Worm (Caenorhabditis elegans) whole organism, mixed stage, embryonic: ENCODE data around the gene srxa-13.

Experiments
- bed-3 ChIP-seq: fragments of 200-800 bp; sonication (Bioruptor generic); optimal IDR thresholded peaks from 3 replicates; lab custom pipeline; 2018; ENCODE audit warnings: mild to moderate bottlenecking, missing genetic modification characterization, moderate library complexity, missing compliant biosample characterization
- blmp-1 ChIP-seq: fragments of 150-350 bp; optimal IDR thresholded peaks from 2 replicates; lab custom pipeline; 2014; ENCODE audit warnings: missing biosample characterization, missing genetic modification characterization
- ceh-39 ChIP-seq: fragments of 150-350 bp; optimal IDR thresholded peaks from 2 replicates; lab custom pipeline; 2014; ENCODE audit warnings: missing biosample characterization, missing genetic modification characterization
- ceh-43 ChIP-seq: fragments of 200-800 bp; sonication (Bioruptor generic); optimal IDR thresholded peaks from 2 replicates; lab custom pipeline; 2018; ENCODE audit warnings: mild to moderate bottlenecking, missing genetic modification characterization, moderate library complexity, missing compliant biosample characterization
- ceh-83 ChIP-seq: fragments of 200-800 bp; sonication (Bioruptor generic); optimal IDR thresholded peaks from 2 replicates; lab custom pipeline; 2018; ENCODE audit warnings: mild to moderate bottlenecking, missing genetic modification characterization, missing compliant biosample characterization
- ces-1 ChIP-seq: fragments of 150-350 bp; optimal IDR thresholded peaks from 2 replicates; lab custom pipeline; 2014; ENCODE audit warnings: missing biosample characterization, missing genetic modification reagents, missing genetic modification characterization
- cnd-1 ChIP-seq: fragments of 200-800 bp; sonication (Bioruptor generic); optimal IDR thresholded peaks from 2 replicates; lab custom pipeline; 2018; ENCODE audit warnings: mild to moderate bottlenecking, missing genetic modification characterization, missing compliant biosample characterization
- drap-1 ChIP-seq: fragments of 200-800 bp; sonication (Bioruptor generic); optimal IDR thresholded peaks from 3 replicates; lab custom pipeline; 2018; ENCODE audit warnings: mild to moderate bottlenecking, missing genetic modification characterization, missing compliant biosample characterization
- elt-1 ChIP-seq: sonication (generic microtip); optimal IDR thresholded peaks from 2 replicates; lab custom pipeline; 2017; ENCODE audit warnings: missing genetic modification characterization, mild to moderate bottlenecking, missing compliant biosample characterization, antibody characterized with exemption, moderate library complexity, borderline replicate concordance; ENCODE audit not compliant: insufficient read depth
- elt-3 ChIP-seq: fragments of 150-350 bp; optimal IDR thresholded peaks from 2 replicates; lab custom pipeline; 2014; ENCODE audit warnings: missing biosample characterization, missing genetic modification characterization
- flh-1 ChIP-seq: fragments of 200-800 bp; sonication (Bioruptor generic); optimal IDR thresholded peaks from 2 replicates; lab custom pipeline; 2018; ENCODE audit warnings: mild to moderate bottlenecking, missing genetic modification characterization, moderate library complexity, missing compliant biosample characterization
- ham-2 ChIP-seq: fragments of 200-800 bp; sonication (Bioruptor generic); optimal IDR thresholded peaks from 2 replicates; lab custom pipeline; 2018; ENCODE audit warnings: mild to moderate bottlenecking, missing genetic modification characterization, missing compliant biosample characterization
- hlh-1 ChIP-seq: fragments of 150-350 bp; optimal IDR thresholded peaks from 2 replicates; lab custom pipeline; 2014; ENCODE audit warnings: missing biosample characterization, missing genetic modification reagents, missing genetic modification characterization
- lin-13 ChIP-seq: fragments of 150-350 bp; optimal IDR thresholded peaks from 2 replicates; lab custom pipeline; 2014; ENCODE audit warnings: missing biosample characterization, missing genetic modification characterization
- lin-32 ChIP-seq: fragments of 200-800 bp; sonication (Bioruptor generic); optimal IDR thresholded peaks from 2 replicates; lab custom pipeline; 2018; ENCODE audit warnings: mild to moderate bottlenecking, missing genetic modification characterization, missing compliant biosample characterization
- lsy-2 ChIP-seq: fragments of 150-350 bp; optimal IDR thresholded peaks from 2 replicates; lab custom pipeline; 2014; ENCODE audit warnings: missing biosample characterization, missing genetic modification characterization
- mab-5 ChIP-seq: fragments of 150-350 bp; optimal IDR thresholded peaks from 2 replicates; lab custom pipeline; 2014; ENCODE audit warnings: missing biosample characterization, missing genetic modification characterization
- nhr-12 ChIP-seq: fragments of 150-350 bp; optimal IDR thresholded peaks from 2 replicates; lab custom pipeline; 2014; ENCODE audit warnings: missing biosample characterization, missing genetic modification characterization
- nhr-2 ChIP-seq: fragments of 150-350 bp; optimal IDR thresholded peaks from 2 replicates; lab custom pipeline; 2014; ENCODE audit warnings: missing biosample characterization, missing genetic modification characterization
- nhr-237 ChIP-seq: fragments of 150-350 bp; optimal IDR thresholded peaks from 2 replicates; lab custom pipeline; 2014; ENCODE audit warnings: missing biosample characterization, missing genetic modification characterization
- nhr-28 ChIP-seq: fragments of 150-350 bp; optimal IDR thresholded peaks from 2 replicates; lab custom pipeline; 2014; ENCODE audit warnings: missing biosample characterization, missing genetic modification characterization
- nhr-76 ChIP-seq: sonication (generic microtip); optimal IDR thresholded peaks from 2 replicates; lab custom pipeline; 2017; ENCODE audit warnings: missing biosample characterization, missing genetic modification characterization
- pha-4 ChIP-seq: fragments of 150-350 bp; optimal IDR thresholded peaks from 2 replicates; lab custom pipeline; 2018; ENCODE audit warnings: missing biosample characterization, missing genetic modification reagents, missing genetic modification characterization
- sem-2 ChIP-seq: fragments of 200-800 bp; sonication (Bioruptor generic); optimal IDR thresholded peaks from 2 replicates; lab custom pipeline; 2018; ENCODE audit warnings: mild to moderate bottlenecking, missing genetic modification characterization, missing compliant biosample characterization
- snpc-4 ChIP-seq: fragments of 150-350 bp; optimal IDR thresholded peaks from 2 replicates; lab custom pipeline; 2014; ENCODE audit warnings: missing biosample characterization, missing genetic modification characterization
- sptf-1 ChIP-seq: sonication (generic microtip); optimal IDR thresholded peaks from 2 replicates; lab custom pipeline; 2017; ENCODE audit warnings: mild to moderate bottlenecking, missing genetic modification characterization, moderate library complexity, missing compliant biosample characterization
- tbx-8 ChIP-seq: fragments of 200-800 bp; sonication (Bioruptor generic); optimal IDR thresholded peaks from 2 replicates; lab custom pipeline; 2018; ENCODE audit warnings: mild to moderate bottlenecking, missing genetic modification characterization, moderate library complexity, missing compliant biosample characterization
- unc-120 ChIP-seq: sonication (generic microtip); optimal IDR thresholded peaks from 2 replicates; lab custom pipeline; 2017; ENCODE audit warnings: missing genetic modification characterization, missing compliant biosample characterization; ENCODE audit not compliant: poor library complexity, severe bottlenecking
- unc-39 ChIP-seq: fragments of 150-350 bp; optimal IDR thresholded peaks from 2 replicates; lab custom pipeline; 2014; ENCODE audit warnings: missing biosample characterization, missing genetic modification characterization
- unc-62 ChIP-seq: fragments of 150-350 bp; optimal IDR thresholded peaks from 2 replicates; lab custom pipeline; 2014; ENCODE audit warnings: missing biosample characterization, missing genetic modification reagents, missing genetic modification characterization
- zip-8 ChIP-seq: fragments of 150-350 bp; optimal IDR thresholded peaks from 2 replicates; lab custom pipeline; 2014; ENCODE audit warnings: missing biosample characterization, missing genetic modification characterization

srxa-13 gene

DNA sequence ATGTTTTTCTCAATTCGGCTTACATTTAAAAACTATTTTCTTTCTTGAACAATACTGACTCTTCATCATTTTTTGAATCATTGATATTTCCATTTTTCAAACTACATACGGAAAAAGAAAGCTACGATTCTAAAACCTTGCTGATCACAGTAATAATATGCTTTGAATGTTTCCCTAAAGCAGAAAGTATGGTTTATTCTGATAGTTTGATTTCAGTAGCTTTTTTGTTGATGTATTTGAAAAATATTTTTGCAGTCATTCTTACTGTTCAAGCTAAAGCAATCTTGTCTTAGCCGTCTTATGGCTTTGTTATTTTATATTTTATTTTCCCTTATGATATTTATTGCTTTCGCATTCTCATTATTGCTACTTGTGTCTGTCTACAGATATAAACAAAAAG lies at the start of gene srxa-13:
Gene srxa-13 (plus strand): TSS at position 301 of the 400 bp plus-strand sequence.
- TF ChIP-seq ces-1 (GFP tag; lab: Kevin White, UChicago), result no peak
- TF ChIP-seq hlh-1 (tag; lab: Kevin White, UChicago), result no peak
- TF ChIP-seq cnd-1, result no peak
- no peak for TF ChIP-seq sptf-1 (tag; lab: Kevin White, UChicago)
- TF ChIP-seq elt-1 (tag; lab: Kevin White, UChicago), result no peak
- TF ChIP-seq nhr-2 (tag; lab: Kevin White, UChicago), result no peak
- TF ChIP-seq unc-39 (tag; lab: Kevin White, UChicago), result no peak
- TF ChIP-seq nhr-28 (tag; lab: Kevin White, UChicago), result no peak

DNA sequence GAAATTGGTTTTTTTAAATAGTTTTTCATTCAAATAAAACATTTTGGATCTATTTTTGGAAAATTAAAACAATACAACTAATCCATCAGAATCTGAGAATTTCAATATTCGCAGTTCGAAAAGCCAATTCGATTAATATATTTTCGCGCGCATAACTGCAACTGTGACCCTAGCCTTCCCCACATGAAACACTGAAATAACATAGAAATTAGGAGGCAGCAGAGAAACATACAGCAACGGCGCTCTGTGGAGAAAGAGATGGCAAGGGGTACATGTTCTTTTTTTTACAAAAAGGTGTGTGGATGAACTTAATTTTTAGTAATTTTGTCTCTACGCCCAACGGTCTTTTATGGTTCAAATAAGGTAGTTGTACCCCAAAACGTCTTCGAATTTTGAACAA lies 49.4 kb upstream of the srxa-13 start:
- TF ChIP-seq nhr-28 (tag; lab: Kevin White, UChicago) (no peak), hlh-1 (tag; lab: Kevin White, UChicago) (peak; percentile 3)

- no peak for TF ChIP-seq mab-5 (tag; lab: Kevin White, UChicago)
- TF ChIP-seq ces-1 (GFP tag; lab: Kevin White, UChicago), result no peak
- TF ChIP-seq elt-1 (tag; lab: Kevin White, UChicago), result no peak
- no peak for TF ChIP-seq drap-1 (GFP tag; lab: Kevin White, UChicago)
- no peak for TF ChIP-seq hlh-1 (tag; lab: Kevin White, UChicago)
- TF ChIP-seq unc-39 (tag; lab: Kevin White, UChicago), result no peak
- no peak for TF ChIP-seq ceh-43 (GFP tag; lab: Kevin White, UChicago)
- no peak for TF ChIP-seq bed-3
- no peak for TF ChIP-seq zip-8 (tag; lab: Kevin White, UChicago)
- no peak for TF ChIP-seq snpc-4 (tag; lab: Kevin White, UChicago)
- TF ChIP-seq nhr-237 (tag; lab: Kevin White, UChicago), result no peak
- TF ChIP-seq nhr-28 (tag; lab: Kevin White, UChicago), result no peak
- TF ChIP-seq cnd-1, result no peak
These were observed 49.0 kb upstream of the srxa-13 start, which contains the start of gene T22G5.3 for ce11 chrV:13880607-13881006. Gene T22G5.3, plus strand, starts transcription at chrV:13880907.

DNA sequence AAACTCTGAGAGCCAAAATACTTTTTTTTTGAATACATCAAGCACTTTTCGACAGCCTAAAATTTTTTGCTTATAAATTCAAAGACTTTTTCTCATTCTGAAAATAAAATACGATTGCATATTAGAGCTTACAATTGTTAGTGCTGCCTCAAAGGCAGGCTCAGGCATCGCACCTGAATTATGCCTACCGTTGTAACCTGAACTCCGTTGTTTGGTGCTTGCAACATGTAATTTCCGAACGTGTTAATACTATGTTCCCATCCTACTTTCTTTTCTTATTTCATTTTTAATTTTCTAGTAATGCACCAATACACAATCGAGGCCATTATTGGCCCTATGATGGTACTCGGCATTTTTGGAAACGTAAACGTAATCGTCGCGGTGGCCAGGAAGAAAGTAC lies 42.2 kb upstream of the srxa-13 start, which contains the start of gene srsx-19:
Gene srsx-19 (plus strand): TSS at position 301 of the 400 bp plus-strand sequence.
- TF ChIP-seq pha-4 (tag; lab: Kevin White, UChicago) (no peak), lin-32 (GFP tag; lab: Kevin White, UChicago) (no peak), ham-2 (GFP tag; lab: Kevin White, UChicago) (no peak), unc-39 (tag; lab: Kevin White, UChicago) (no peak), zip-8 (tag; lab: Kevin White, UChicago) (no peak), sem-2 (GFP tag; lab: Kevin White, UChicago) (no peak), unc-120 (no peak), nhr-12 (tag; lab: Kevin White, UChicago) (no peak), ces-1 (GFP tag; lab: Kevin White, UChicago) (no peak), elt-1 (tag; lab: Kevin White, UChicago) (no peak), blmp-1 (tag; lab: Kevin White, UChicago) (no peak), ceh-39 (no peak), unc-62 (GFP tag; lab: Kevin White, UChicago) (no peak), lsy-2 (tag; lab: Kevin White, UChicago) (no peak), mab-5 (tag; lab: Kevin White, UChicago) (no peak), drap-1 (GFP tag; lab: Kevin White, UChicago) (no peak), flh-1 (GFP tag; lab: Kevin White, UChicago) (no peak), sptf-1 (tag; lab: Kevin White, UChicago) (no peak), nhr-76 (tag; lab: Kevin White, UChicago) (no peak)

DNA sequence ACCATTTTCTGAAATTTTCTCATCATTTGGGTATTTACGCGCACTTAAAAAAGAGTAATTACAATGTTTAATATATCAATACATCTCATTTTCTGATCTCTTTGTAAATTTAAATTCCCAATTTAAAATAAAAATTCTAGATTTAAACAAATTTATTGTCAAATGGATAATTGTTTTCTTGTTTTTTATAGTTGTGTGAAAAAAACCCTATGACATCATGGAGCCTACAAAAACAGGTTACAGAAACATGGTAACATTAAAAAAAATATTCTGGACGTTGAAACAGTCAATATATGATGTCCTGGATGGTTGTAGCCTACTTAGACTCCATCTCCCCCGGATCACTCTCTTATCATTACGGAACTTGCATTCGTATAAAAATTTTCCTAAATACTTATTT lies 40.1 kb upstream of the srxa-13 start, which contains the start of gene spp-12:
Gene spp-12 (plus strand): TSS at position 301 of the 400 bp plus-strand sequence.
- TF ChIP-seq hlh-1 (tag; lab: Kevin White, UChicago), result no peak
- no peak for TF ChIP-seq sptf-1 (tag; lab: Kevin White, UChicago)
- no peak for TF ChIP-seq nhr-237 (tag; lab: Kevin White, UChicago)
- no peak for TF ChIP-seq ham-2 (GFP tag; lab: Kevin White, UChicago)
- TF ChIP-seq ces-1 (GFP tag; lab: Kevin White, UChicago), result no peak
- no peak for TF ChIP-seq ceh-83 (GFP tag; lab: Kevin White, UChicago)
- TF ChIP-seq elt-3 (tag; lab: Kevin White, UChicago), result no peak
- TF ChIP-seq snpc-4 (tag; lab: Kevin White, UChicago), result no peak
- TF ChIP-seq lin-13, result no peak
- TF ChIP-seq tbx-8 (GFP tag; lab: Kevin White, UChicago), result no peak
- TF ChIP-seq flh-1 (GFP tag; lab: Kevin White, UChicago), result no peak
- no peak for TF ChIP-seq nhr-2 (tag; lab: Kevin White, UChicago)
- TF ChIP-seq mab-5 (tag; lab: Kevin White, UChicago), result no peak
- no peak for TF ChIP-seq zip-8 (tag; lab: Kevin White, UChicago)
- TF ChIP-seq elt-1 (tag; lab: Kevin White, UChicago), result no peak
- no peak for TF ChIP-seq drap-1 (GFP tag; lab: Kevin White, UChicago)
- TF ChIP-seq ceh-43 (GFP tag; lab: Kevin White, UChicago), result no peak
- TF ChIP-seq, all 35 proteins: peak for 0
